Fruit fly (Drosophila melanogaster) whole organism, adult: ENCODE results near the gene Npc2c.

Experiments used
- CG11617 ChIP-seq: fragments of 200-800 bp; sonication (Bioruptor generic); optimal IDR thresholded peaks from 2 replicates; lab custom pipeline; 2017; ENCODE audit warnings: mild to moderate bottlenecking, missing biosample characterization, missing genetic modification reagents, missing genetic modification characterization
- CG12768 ChIP-seq: fragments of 200-800 bp; sonication (Bioruptor generic); optimal IDR thresholded peaks from 2 replicates; lab custom pipeline; 2017; ENCODE audit warnings: missing biosample characterization, missing genetic modification characterization, mild to moderate bottlenecking, moderate library complexity, missing genetic modification reagents
- CG14711 ChIP-seq: fragments of 200-800 bp; sonication (Bioruptor generic); optimal IDR thresholded peaks from 2 replicates; lab custom pipeline; 2018; ENCODE audit warnings: missing biosample characterization, mild to moderate bottlenecking, missing genetic modification characterization, moderate library complexity
- CG1620 ChIP-seq: fragments of 200-800 bp; sonication (Bioruptor generic); optimal IDR thresholded peaks from 2 replicates; lab custom pipeline; 2016; ENCODE audit warnings: missing biosample characterization, missing genetic modification characterization
- CG33017 ChIP-seq: fragments of 200-800 bp; sonication (Bioruptor generic); optimal IDR thresholded peaks from 2 replicates; lab custom pipeline; 2018; ENCODE audit warnings: missing biosample characterization, mild to moderate bottlenecking, missing genetic modification characterization, moderate library complexity
- CG5204 ChIP-seq: fragments of 200-800 bp; sonication (Bioruptor generic); optimal IDR thresholded peaks from 2 replicates; lab custom pipeline; 2016; ENCODE audit warnings: missing biosample characterization, missing genetic modification characterization
- CG7045 ChIP-seq: fragments of 200-800 bp; sonication (Bioruptor generic); optimal IDR thresholded peaks from 2 replicates; lab custom pipeline; 2017; ENCODE audit warnings: missing biosample characterization, mild to moderate bottlenecking, missing genetic modification characterization
- CG7101 ChIP-seq: fragments of 200-800 bp; sonication (Bioruptor generic); optimal IDR thresholded peaks from 2 replicates; lab custom pipeline; 2018; ENCODE audit warnings: missing biosample characterization, mild to moderate bottlenecking, missing genetic modification characterization, moderate library complexity
- Clk ChIP-seq: fragments of 200-800 bp; sonication (Bioruptor generic); optimal IDR thresholded peaks from 2 replicates; lab custom pipeline; 2017; ENCODE audit warnings: missing biosample characterization, missing genetic modification characterization
- Crg-1 ChIP-seq: fragments of 200-800 bp; sonication (Bioruptor generic); optimal IDR thresholded peaks from 2 replicates; lab custom pipeline; 2016; ENCODE audit warnings: missing biosample characterization, missing genetic modification characterization
- Hr96 ChIP-seq: fragments of 200-800 bp; sonication (Bioruptor generic); optimal IDR thresholded peaks from 2 replicates; lab custom pipeline; 2016; ENCODE audit warnings: missing biosample characterization, missing genetic modification characterization
- Mnt ChIP-seq: fragments of 200-800 bp; sonication (Bioruptor generic); optimal IDR thresholded peaks from 2 replicates; lab custom pipeline; 2016; ENCODE audit warnings: missing biosample characterization, mild to moderate bottlenecking, missing genetic modification characterization
- bab1 ChIP-seq: fragments of 200-800 bp; sonication (Bioruptor generic); optimal IDR thresholded peaks from 3 replicates; lab custom pipeline; 2019; ENCODE audit warnings: missing biosample characterization, mild to moderate bottlenecking, missing genetic modification characterization, moderate library complexity
- cic ChIP-seq: fragments of 200-800 bp; sonication (Bioruptor generic); optimal IDR thresholded peaks from 2 replicates; lab custom pipeline; 2017; ENCODE audit warnings: missing biosample characterization, mild to moderate bottlenecking, missing genetic modification characterization, moderate library complexity
- cnc ChIP-seq, 2 experiments: fragments of >200 bp; optimal IDR thresholded peaks; 2 replicates each; lab custom pipeline; 2017
- kay ChIP-seq: fragments of 200-800 bp; sonication (Bioruptor generic); peaks from one replicate; lab custom pipeline; 2016; ENCODE audit warnings: missing biosample characterization, missing genetic modification characterization, borderline replicate concordance
- ovo ChIP-seq: fragments of 200-800 bp; sonication (Bioruptor generic); optimal IDR thresholded peaks from 2 replicates; lab custom pipeline; 2016; ENCODE audit warnings: missing biosample characterization, missing genetic modification characterization
- pad ChIP-seq: fragments of 200-800 bp; sonication (Bioruptor generic); optimal IDR thresholded peaks from 3 replicates; lab custom pipeline; 2017; ENCODE audit warnings: missing biosample characterization, missing genetic modification characterization, mild to moderate bottlenecking, moderate library complexity, missing genetic modification reagents
- tj ChIP-seq: fragments of 200-800 bp; sonication (Bioruptor generic); optimal IDR thresholded peaks from 3 replicates; lab custom pipeline; 2017; ENCODE audit warnings: missing biosample characterization, mild to moderate bottlenecking, missing genetic modification characterization, moderate library complexity
- toe ChIP-seq: fragments of 200-800 bp; sonication (Bioruptor generic); optimal IDR thresholded peaks from 2 replicates; lab custom pipeline; 2016; ENCODE audit warnings: missing biosample characterization, missing genetic modification characterization

Npc2c gene

DNA sequence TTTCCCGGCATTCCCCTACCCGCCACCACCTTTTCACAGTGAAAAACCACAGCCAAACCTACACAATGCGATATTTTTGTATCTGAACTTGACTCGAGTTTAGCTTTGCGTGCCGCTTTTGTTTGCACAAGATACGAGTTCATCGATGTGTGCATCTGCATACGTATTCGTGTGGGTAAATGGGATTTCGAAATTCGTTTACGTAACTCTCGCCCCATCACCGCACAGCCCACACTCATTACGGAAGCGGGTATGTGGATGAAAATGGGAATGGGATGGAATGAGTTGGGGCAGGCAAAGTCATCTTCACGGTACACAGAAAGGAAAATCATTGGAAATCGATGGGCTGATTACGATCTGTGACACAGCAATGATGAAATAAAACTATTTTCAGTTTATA lies 26.2 kb downstream of the Npc2c start:
- TF ChIP-seq toe (GFP tag; lab: Kevin White, UChicago) (peak; percentile 43), cic (GFP tag; lab: Kevin White, UChicago) (peak; percentile 50), CG7045 (GFP tag; lab: Kevin White, UChicago) (no peak), tj (GFP tag; lab: Kevin White, UChicago) (no peak)

DNA sequence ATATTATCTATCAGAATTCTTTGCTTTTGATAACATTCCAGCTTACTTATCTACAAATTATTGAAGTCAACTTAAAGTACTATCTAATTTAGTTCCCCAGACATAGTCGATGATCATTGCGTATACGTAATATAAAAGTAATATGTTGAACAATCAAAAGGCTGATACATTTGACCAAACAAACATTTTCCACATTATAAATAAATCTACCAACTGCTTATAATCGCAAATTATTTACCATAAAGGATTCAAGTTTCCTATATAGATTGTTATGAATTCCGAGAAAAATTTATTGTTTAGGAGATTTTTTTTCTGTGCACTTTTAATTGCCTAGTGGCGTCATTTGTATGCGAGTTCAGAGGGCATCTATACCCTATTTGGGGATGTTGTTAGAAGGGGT lies 26.6 kb downstream of the Npc2c start:
- no peak for TF ChIP-seq cic (GFP tag; lab: Kevin White, UChicago)
- TF ChIP-seq CG11617 (GFP tag; lab: Kevin White, UChicago), result no peak
- no peak for TF ChIP-seq Hr96 (GFP tag; lab: Kevin White, UChicago)
- no peak for TF ChIP-seq pad (GFP tag; lab: Kevin White, UChicago)
- no peak for TF ChIP-seq cnc (optimal IDR thresholded peaks at IDR 0.05; lab: Kevin White, UChicago)
- no peak for TF ChIP-seq ovo (GFP tag; lab: Kevin White, UChicago)
- no peak for TF ChIP-seq tj (GFP tag; lab: Kevin White, UChicago)
- no peak for TF ChIP-seq CG12768 (GFP tag; lab: Kevin White, UChicago)
- no peak for TF ChIP-seq CG1620 (GFP tag; lab: Kevin White, UChicago)
- TF ChIP-seq CG33017, result no peak
- no peak for TF ChIP-seq kay (GFP tag; lab: Kevin White, UChicago)
- no peak for TF ChIP-seq toe (GFP tag; lab: Kevin White, UChicago)
- TF ChIP-seq Mnt (GFP tag; lab: Kevin White, UChicago), result no peak
- no peak for TF ChIP-seq CG7045 (GFP tag; lab: Kevin White, UChicago)
- no peak for TF ChIP-seq Crg-1
- no peak for TF ChIP-seq bab1
- TF ChIP-seq CG14711 (tag; lab: Kevin White, UChicago), result no peak
- no peak for TF ChIP-seq CG5204

DNA sequence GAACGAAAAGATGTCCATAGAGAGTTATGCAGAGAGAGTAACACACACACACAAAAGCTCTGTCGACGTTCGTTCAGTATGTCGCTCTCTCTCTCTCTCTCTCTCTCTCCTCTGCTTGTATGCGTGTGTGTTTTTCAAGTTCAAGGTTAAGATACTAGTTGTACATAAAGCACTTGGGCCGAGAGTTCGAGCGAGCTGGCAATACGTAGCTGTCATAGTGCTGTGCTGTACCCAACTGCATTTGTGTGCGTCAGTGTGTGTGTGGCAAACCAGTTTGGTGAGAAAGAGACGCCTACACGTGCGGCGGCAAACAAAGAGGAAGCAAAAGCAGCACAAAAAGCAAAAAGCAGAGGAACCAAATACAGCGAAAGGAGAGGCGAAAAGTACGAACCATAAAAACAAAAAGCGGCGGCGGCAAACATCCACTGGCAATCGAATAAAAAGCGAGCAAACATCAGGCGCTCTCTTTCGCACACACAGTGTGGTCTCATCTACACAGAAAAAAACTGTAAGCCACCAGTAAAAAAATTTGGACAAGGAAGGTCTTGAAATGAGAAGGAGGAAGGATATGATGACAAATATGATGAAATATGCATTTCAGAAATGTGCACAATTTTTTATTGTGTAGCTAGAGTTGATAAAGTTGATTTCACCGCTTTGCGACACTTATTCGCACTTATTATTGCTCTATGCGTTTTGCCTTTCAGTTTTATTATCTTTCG lies 27.3 kb downstream of the Npc2c start:
- TF ChIP-seq CG5204 (no peak), CG14711 (tag; lab: Kevin White, UChicago) (peak; percentile 67), CG1620 (GFP tag; lab: Kevin White, UChicago) (peak; percentile 54), kay (GFP tag; lab: Kevin White, UChicago) (no peak), CG33017 (peak; percentile 67), Hr96 (GFP tag; lab: Kevin White, UChicago) (peak; percentile 77), ovo (GFP tag; lab: Kevin White, UChicago) (no peak), Crg-1 (peak; percentile 17), toe (GFP tag; lab: Kevin White, UChicago) (peak; percentile 59), CG12768 (GFP tag; lab: Kevin White, UChicago) (peak; percentile 72), Clk (GFP tag; lab: Kevin White, UChicago) (peak; percentile 76), pad (GFP tag; lab: Kevin White, UChicago) (peak; percentile 67), bab1 (peak; percentile 27), CG11617 (GFP tag; lab: Kevin White, UChicago) (peak; percentile 86), tj (GFP tag; lab: Kevin White, UChicago) (peak; percentile 87), Mnt (GFP tag; lab: Kevin White, UChicago) (peak; percentile 90), CG7101 (tag; lab: Kevin White, UChicago) (peak; percentile 80), cic (GFP tag; lab: Kevin White, UChicago) (peak; percentile 84), cnc (optimal IDR thresholded peaks at IDR 0.05; lab: Kevin White, UChicago) (no peak), CG7045 (GFP tag; lab: Kevin White, UChicago) (peak; percentile 83)

DNA sequence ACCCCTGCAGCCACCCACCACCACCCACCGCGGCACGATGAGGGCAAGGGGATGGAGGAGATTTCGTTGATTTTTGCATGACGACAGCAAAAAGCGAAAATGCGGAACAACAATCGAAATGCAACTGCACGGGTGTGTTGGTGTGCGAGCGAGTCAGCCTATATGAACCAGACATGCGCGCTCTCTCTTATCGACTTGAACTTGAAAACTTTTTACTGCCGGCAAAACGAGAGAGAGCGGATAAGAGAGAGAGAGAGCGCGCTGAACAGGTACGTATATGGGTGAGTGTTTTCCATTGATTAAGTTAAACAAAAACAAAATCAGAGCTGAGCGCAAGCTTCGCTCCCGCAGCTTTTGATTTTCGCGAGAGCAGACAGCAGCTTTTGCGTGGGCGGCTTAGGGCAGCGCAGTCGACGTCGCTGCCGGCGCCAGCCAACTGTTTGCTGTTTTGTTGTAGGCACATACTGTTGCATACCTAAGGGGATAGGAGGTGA lies 29.2 kb downstream of the Npc2c start:
- TF ChIP-seq CG14711 (tag; lab: Kevin White, UChicago) (peak; percentile 22), CG33017 (peak; percentile 56), CG7101 (tag; lab: Kevin White, UChicago) (peak; percentile 12), Mnt (GFP tag; lab: Kevin White, UChicago) (peak; percentile 78), cic (GFP tag; lab: Kevin White, UChicago) (peak; percentile 97), pad (GFP tag; lab: Kevin White, UChicago) (peak; percentile 67), cnc (optimal IDR thresholded peaks at IDR 0.05; lab: Kevin White, UChicago) (peak; percentile 33 to 59), tj (GFP tag; lab: Kevin White, UChicago) (peak; percentile 99), CG5204 (no peak), CG7045 (GFP tag; lab: Kevin White, UChicago) (no peak), Clk (GFP tag; lab: Kevin White, UChicago) (peak; percentile 48), toe (GFP tag; lab: Kevin White, UChicago) (no peak), CG1620 (GFP tag; lab: Kevin White, UChicago) (no peak), Crg-1 (no peak), CG11617 (GFP tag; lab: Kevin White, UChicago) (no peak), bab1 (no peak), ovo (GFP tag; lab: Kevin White, UChicago) (no peak), Hr96 (GFP tag; lab: Kevin White, UChicago) (no peak), CG12768 (GFP tag; lab: Kevin White, UChicago) (peak; percentile 83), kay (GFP tag; lab: Kevin White, UChicago) (no peak)

DNA sequence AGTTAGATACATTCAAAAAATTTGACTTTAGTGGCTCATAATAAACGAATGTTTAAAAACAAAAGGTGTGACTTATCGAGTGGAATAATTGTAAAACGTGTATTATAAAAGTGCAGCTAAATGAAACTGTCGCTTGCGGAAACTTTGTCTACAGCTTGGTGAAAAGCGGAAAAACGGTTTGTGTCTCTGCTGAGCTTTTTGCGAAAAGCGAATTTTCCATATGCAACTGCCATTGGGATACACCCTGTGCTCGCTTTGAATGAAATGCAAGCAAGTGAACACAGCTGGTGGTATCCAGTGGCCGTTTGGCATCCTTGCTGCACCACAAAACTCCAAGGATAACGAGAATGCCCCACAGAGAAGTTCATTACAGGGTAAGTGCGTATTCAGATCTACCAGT lies 30.9 kb downstream of the Npc2c start:
- no peak for TF ChIP-seq kay (GFP tag; lab: Kevin White, UChicago)
- no peak for TF ChIP-seq CG14711 (tag; lab: Kevin White, UChicago)
- TF ChIP-seq CG7045 (GFP tag; lab: Kevin White, UChicago), result no peak
- no peak for TF ChIP-seq Clk (GFP tag; lab: Kevin White, UChicago)
- peak; percentile 42 for TF ChIP-seq cic (GFP tag; lab: Kevin White, UChicago)
- TF ChIP-seq CG11617 (GFP tag; lab: Kevin White, UChicago), result no peak
- no peak for TF ChIP-seq Mnt (GFP tag; lab: Kevin White, UChicago)
